Fruit fly (Drosophila melanogaster) whole organism, adult: ENCODE measurements around the gene mop.

ENCODE experiments used
- CG11617 ChIP-seq: fragments of 200-800 bp; sonication (Bioruptor generic); optimal IDR thresholded peaks from 2 replicates; lab custom pipeline; 2017; ENCODE audit warnings: mild to moderate bottlenecking, missing biosample characterization, missing genetic modification reagents, missing genetic modification characterization
- CG12768 ChIP-seq: fragments of 200-800 bp; sonication (Bioruptor generic); optimal IDR thresholded peaks from 2 replicates; lab custom pipeline; 2017; ENCODE audit warnings: missing biosample characterization, missing genetic modification characterization, mild to moderate bottlenecking, moderate library complexity, missing genetic modification reagents
- CG14711 ChIP-seq: fragments of 200-800 bp; sonication (Bioruptor generic); optimal IDR thresholded peaks from 2 replicates; lab custom pipeline; 2018; ENCODE audit warnings: missing biosample characterization, mild to moderate bottlenecking, missing genetic modification characterization, moderate library complexity
- CG1620 ChIP-seq: fragments of 200-800 bp; sonication (Bioruptor generic); optimal IDR thresholded peaks from 2 replicates; lab custom pipeline; 2016; ENCODE audit warnings: missing biosample characterization, missing genetic modification characterization
- CG5204 ChIP-seq: fragments of 200-800 bp; sonication (Bioruptor generic); optimal IDR thresholded peaks from 2 replicates; lab custom pipeline; 2016; ENCODE audit warnings: missing biosample characterization, missing genetic modification characterization
- CG7045 ChIP-seq: fragments of 200-800 bp; sonication (Bioruptor generic); optimal IDR thresholded peaks from 2 replicates; lab custom pipeline; 2017; ENCODE audit warnings: missing biosample characterization, mild to moderate bottlenecking, missing genetic modification characterization
- Clk ChIP-seq: fragments of 200-800 bp; sonication (Bioruptor generic); optimal IDR thresholded peaks from 2 replicates; lab custom pipeline; 2017; ENCODE audit warnings: missing biosample characterization, missing genetic modification characterization
- Hr96 ChIP-seq: fragments of 200-800 bp; sonication (Bioruptor generic); optimal IDR thresholded peaks from 2 replicates; lab custom pipeline; 2016; ENCODE audit warnings: missing biosample characterization, missing genetic modification characterization
- bab1 ChIP-seq: fragments of 200-800 bp; sonication (Bioruptor generic); optimal IDR thresholded peaks from 3 replicates; lab custom pipeline; 2019; ENCODE audit warnings: missing biosample characterization, mild to moderate bottlenecking, missing genetic modification characterization, moderate library complexity
- kay ChIP-seq: fragments of 200-800 bp; sonication (Bioruptor generic); peaks from one replicate; lab custom pipeline; 2016; ENCODE audit warnings: missing biosample characterization, missing genetic modification characterization, borderline replicate concordance
- toe ChIP-seq: fragments of 200-800 bp; sonication (Bioruptor generic); optimal IDR thresholded peaks from 2 replicates; lab custom pipeline; 2016; ENCODE audit warnings: missing biosample characterization, missing genetic modification characterization

DNA sequence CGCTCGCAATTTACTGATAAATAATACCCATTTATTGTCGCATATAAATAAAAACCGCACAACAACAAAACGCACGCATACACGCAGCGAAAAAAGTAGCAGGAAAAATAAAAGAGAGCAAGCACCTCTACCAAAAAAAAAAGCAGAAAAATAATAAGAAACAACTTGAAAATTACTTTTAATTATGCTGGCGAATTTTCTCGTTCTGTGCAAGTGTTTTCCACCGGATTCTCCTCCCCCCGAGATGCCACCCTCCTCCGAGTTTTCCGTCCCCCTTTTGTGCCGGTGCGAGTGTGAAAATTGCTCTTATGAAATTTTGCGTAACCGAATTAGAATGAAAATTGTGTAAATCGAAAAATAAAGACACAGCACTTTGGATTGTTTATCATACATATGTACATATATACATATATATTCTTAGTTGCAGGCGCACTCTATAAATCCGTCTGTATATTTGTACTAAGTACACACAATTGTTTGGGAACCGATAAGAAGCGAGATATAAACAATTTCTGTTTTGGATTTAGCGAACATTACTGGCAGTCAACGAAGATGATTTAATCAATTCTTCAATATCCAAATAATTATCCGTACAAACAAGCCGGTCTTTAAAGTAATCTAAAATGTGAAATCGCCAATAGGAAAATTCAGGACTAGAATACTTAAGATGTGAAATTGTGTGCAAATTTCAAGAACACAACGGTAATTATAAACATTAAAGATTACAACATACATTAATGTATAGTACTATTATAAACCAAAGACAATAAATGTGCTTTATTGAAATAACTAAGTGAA is 15.1 kb upstream of the mop start:
- TF ChIP-seq Hr96 (no peak), CG11617 (GFP tag; lab: Kevin White, UChicago) (no peak), CG1620 (GFP tag; lab: Kevin White, UChicago) (no peak), CG7045 (GFP tag; lab: Kevin White, UChicago) (no peak), Clk (GFP tag; lab: Kevin White, UChicago) (no peak), toe (GFP tag; lab: Kevin White, UChicago) (no peak), CG14711 (tag; lab: Kevin White, UChicago) (no peak), kay (GFP tag; lab: Kevin White, UChicago) (no peak), CG12768 (GFP tag; lab: Kevin White, UChicago) (no peak), bab1 (no peak), CG5204 (GFP tag; lab: Kevin White, UChicago) (no peak)
